Worm (Caenorhabditis elegans) whole organism, L3 larva: ENCODE results near the gene fbxb-24.
A peak's percentile ranks its signal among the peaks of the same experiment; 100 is the strongest.

Experiments used
- ZK546.5 ChIP-seq: sonication (generic microtip); optimal IDR thresholded peaks from 2 replicates; lab custom pipeline; 2017; ENCODE audit warnings: missing biosample characterization, missing genetic modification characterization
- aly-2 ChIP-seq: fragments of 150-350 bp; optimal IDR thresholded peaks from 2 replicates; lab custom pipeline; 2014; ENCODE audit warnings: missing biosample characterization, missing genetic modification characterization
- ama-1 ChIP-seq: fragments of 150-350 bp; optimal IDR thresholded peaks from 2 replicates; lab custom pipeline; 2018
- ceh-28 ChIP-seq: fragments of 150-350 bp; optimal IDR thresholded peaks from 2 replicates; lab custom pipeline; 2014; ENCODE audit warnings: missing biosample characterization, missing genetic modification reagents, missing genetic modification characterization
- ceh-82 ChIP-seq: fragments of 150-350 bp; optimal IDR thresholded peaks from 2 replicates; lab custom pipeline; 2014; ENCODE audit warnings: missing biosample characterization, missing genetic modification characterization
- ceh-9 ChIP-seq: sonication (generic microtip); optimal IDR thresholded peaks from 2 replicates; lab custom pipeline; 2018; ENCODE audit warnings: missing biosample characterization, missing genetic modification characterization
- egl-27 ChIP-seq: sonication (generic microtip); optimal IDR thresholded peaks from 4 replicates; lab custom pipeline; 2017; ENCODE audit warnings: missing biosample characterization, missing genetic modification reagents, missing genetic modification characterization
- egl-5 ChIP-seq: fragments of 150-350 bp; optimal IDR thresholded peaks from 2 replicates; lab custom pipeline; 2017; ENCODE audit warnings: missing biosample characterization, missing genetic modification reagents, missing genetic modification characterization, inconsistent platforms
- elt-1 ChIP-seq: fragments of 150-350 bp; optimal IDR thresholded peaks from 2 replicates; lab custom pipeline; 2014; ENCODE audit warnings: missing biosample characterization, missing genetic modification characterization
- elt-2 ChIP-seq: sonication (generic microtip); optimal IDR thresholded peaks from 2 replicates; lab custom pipeline; 2016; ENCODE audit warnings: missing genetic modification reagents, mild to moderate bottlenecking, missing genetic modification characterization, missing compliant biosample characterization
- eor-1 ChIP-seq, 2 experiments: fragments of 150-350 bp; optimal IDR thresholded peaks; 2 replicates each; lab custom pipeline; 2014 to 2018; ENCODE audit warnings: missing biosample characterization in 2 of 2, missing genetic modification characterization in 2 of 2
- fkh-10 ChIP-seq: sonication (generic microtip); optimal IDR thresholded peaks from 2 replicates; lab custom pipeline; 2017; ENCODE audit warnings: missing biosample characterization, missing genetic modification reagents, missing genetic modification characterization
- fkh-2 ChIP-seq: fragments of 150-350 bp; optimal IDR thresholded peaks from 2 replicates; lab custom pipeline; 2014; ENCODE audit warnings: missing biosample characterization, missing genetic modification reagents, missing genetic modification characterization
- fos-1 ChIP-seq: fragments of 150-350 bp; optimal IDR thresholded peaks from 2 replicates; lab custom pipeline; 2014; ENCODE audit warnings: missing biosample characterization, missing genetic modification characterization
- hmg-11 ChIP-seq: sonication (generic microtip); optimal IDR thresholded peaks from 2 replicates; lab custom pipeline; 2016; ENCODE audit warnings: missing genetic modification characterization, missing compliant biosample characterization
- mml-1 ChIP-seq: fragments of 150-350 bp; sonication (generic microtip); optimal IDR thresholded peaks from 3 replicates; lab custom pipeline; 2014; ENCODE audit warnings: missing biosample characterization, missing genetic modification characterization
- nfya-1 ChIP-seq: sonication (generic microtip); optimal IDR thresholded peaks from 2 replicates; lab custom pipeline; 2017; ENCODE audit warnings: missing genetic modification characterization, mild to moderate bottlenecking, missing compliant biosample characterization, antibody characterized with exemption, moderate library complexity; ENCODE audit not compliant: insufficient read depth
- nhr-11 ChIP-seq: fragments of 150-350 bp; optimal IDR thresholded peaks from 2 replicates; lab custom pipeline; 2014; ENCODE audit warnings: missing biosample characterization, missing genetic modification characterization
- nhr-12 ChIP-seq: fragments of 150-350 bp; optimal IDR thresholded peaks from 2 replicates; lab custom pipeline; 2014; ENCODE audit warnings: missing biosample characterization, missing genetic modification characterization
- nhr-23 ChIP-seq: fragments of 150-350 bp; optimal IDR thresholded peaks from 2 replicates; lab custom pipeline; 2014; ENCODE audit warnings: missing biosample characterization, missing genetic modification reagents, missing genetic modification characterization
- nhr-25 ChIP-seq: sonication (generic microtip); optimal IDR thresholded peaks from 2 replicates; lab custom pipeline; 2017; ENCODE audit warnings: missing biosample characterization, missing genetic modification characterization
- nhr-28 ChIP-seq: fragments of 150-350 bp; optimal IDR thresholded peaks from 2 replicates; lab custom pipeline; 2014; ENCODE audit warnings: missing biosample characterization, missing genetic modification characterization
- nhr-43 ChIP-seq: sonication (generic microtip); optimal IDR thresholded peaks from 2 replicates; lab custom pipeline; 2016; ENCODE audit warnings: mild to moderate bottlenecking, missing genetic modification characterization, missing compliant biosample characterization; ENCODE audit not compliant: poor library complexity, severe bottlenecking
- nhr-76 ChIP-seq: fragments of 150-350 bp; sonication (generic microtip); optimal IDR thresholded peaks from 5 replicates; lab custom pipeline; 2014; ENCODE audit warnings: missing biosample characterization, missing genetic modification characterization
- nhr-77 ChIP-seq: fragments of 150-350 bp; optimal IDR thresholded peaks from 2 replicates; lab custom pipeline; 2014; ENCODE audit warnings: missing biosample characterization, missing genetic modification characterization
- pha-4 ChIP-seq: fragments of 150-350 bp; optimal IDR thresholded peaks from 2 replicates; lab custom pipeline; 2014; ENCODE audit warnings: missing biosample characterization, missing genetic modification reagents, missing genetic modification characterization
- pqm-1 ChIP-seq: fragments of 150-350 bp; optimal IDR thresholded peaks from 2 replicates; lab custom pipeline; 2017; ENCODE audit warnings: missing biosample characterization, missing genetic modification characterization, inconsistent platforms
- sea-2 ChIP-seq: fragments of 150-350 bp; sonication (generic microtip); optimal IDR thresholded peaks from 4 replicates; lab custom pipeline; 2014; ENCODE audit warnings: missing biosample characterization, missing genetic modification reagents, missing genetic modification characterization
- skn-1 ChIP-seq: fragments of 150-350 bp; optimal IDR thresholded peaks from 2 replicates; lab custom pipeline; 2014; ENCODE audit warnings: missing biosample characterization, missing genetic modification characterization
- unc-39 ChIP-seq: sonication (generic microtip); optimal IDR thresholded peaks from 4 replicates; lab custom pipeline; 2017; ENCODE audit warnings: missing biosample characterization, missing genetic modification characterization
- unc-62 ChIP-seq: fragments of 150-350 bp; sonication (generic microtip); optimal IDR thresholded peaks from 4 replicates; lab custom pipeline; 2014; ENCODE audit warnings: missing biosample characterization, missing genetic modification reagents, missing genetic modification characterization
- zag-1 ChIP-seq: fragments of 150-350 bp; optimal IDR thresholded peaks from 2 replicates; lab custom pipeline; 2014; ENCODE audit warnings: missing biosample characterization, missing genetic modification characterization
- ztf-4 ChIP-seq: fragments of 150-350 bp; optimal IDR thresholded peaks from 2 replicates; lab custom pipeline; 2014; ENCODE audit warnings: missing biosample characterization, missing genetic modification characterization

fbxb-24 gene

ce11 chrIII:11946973-11947372, 38.2 kb downstream of the fbxb-24 start, which contains the start of gene Y56A3A.7:
Gene Y56A3A.7 (minus strand): TSS chrIII:11947019.
- TF ChIP-seq sea-2 (GFP tag; lab: Kevin White, UChicago) (no peak), nhr-23 (tag; lab: Kevin White, UChicago) (no peak), unc-62 (GFP tag; lab: Kevin White, UChicago) (no peak), nhr-28 (tag; lab: Kevin White, UChicago) (no peak), ceh-82 (tag; lab: Kevin White, UChicago) (no peak), nfya-1 (peak; percentile 71)
- TF ChIP-seq, all 47 proteins: peak for 1

ce11 chrIII:11947527-11947926, 38.8 kb downstream of the fbxb-24 start:
- TF ChIP-seq ceh-28 (tag; lab: Kevin White, UChicago) (no peak), fkh-2 (tag; lab: Kevin White, UChicago) (no peak), elt-2 (tag; lab: Kevin White, UChicago) (peak; percentile 51), fkh-10 (GFP tag; lab: Kevin White, UChicago) (no peak), nfya-1 (peak; percentile 21), ama-1 (lab: Kevin White, UChicago) (no peak), nhr-28 (tag; lab: Kevin White, UChicago) (no peak), nhr-43 (tag; lab: Kevin White, UChicago) (no peak), nhr-12 (no peak), eor-1 (tag; optimal IDR thresholded peaks at IDR 0.05; lab: Kevin White, UChicago) (no peak), fos-1 (no peak), hmg-11 (peak; percentile 27), pha-4 (tag; lab: Kevin White, UChicago) (peak; percentile 94), pqm-1 (tag; lab: Kevin White, UChicago) (peak; percentile 76), elt-1 (no peak), ceh-9 (no peak), unc-62 (GFP tag; lab: Kevin White, UChicago) (no peak)

ce11 chrIII:11948437-11948836, 39.7 kb downstream of the fbxb-24 start:
- peak; percentile 4 for TF ChIP-seq pha-4 (tag; lab: Kevin White, UChicago)
- no peak for TF ChIP-seq egl-5 (tag; lab: Kevin White, UChicago)
- no peak for TF ChIP-seq skn-1 (tag; lab: Kevin White, UChicago)
- no peak for TF ChIP-seq nhr-25 (tag; lab: Kevin White, UChicago)
- TF ChIP-seq eor-1 (tag; optimal IDR thresholded peaks at IDR 0.05; lab: Kevin White, UChicago): no peak
- TF ChIP-seq pqm-1 (tag; lab: Kevin White, UChicago): peak; percentile 13

ce11 chrIII:11949276-11949879, 40.6 kb downstream of the fbxb-24 start:
- TF ChIP-seq nhr-77 (tag; lab: Kevin White, UChicago) (no peak), nhr-76 (tag; lab: Kevin White, UChicago) (no peak), pqm-1 (tag; lab: Kevin White, UChicago) (peak; percentile 40), zag-1 (no peak), elt-2 (tag; lab: Kevin White, UChicago) (peak; percentile 40), aly-2 (tag; lab: Kevin White, UChicago) (no peak), pha-4 (tag; lab: Kevin White, UChicago) (peak; percentile 37), hmg-11 (no peak), unc-39 (tag; lab: Kevin White, UChicago) (no peak)

ce11 chrIII:11951111-11951510, 42.4 kb downstream of the fbxb-24 start:
- no peak for TF ChIP-seq ZK546.5 (tag; lab: Kevin White, UChicago)
- no peak for TF ChIP-seq mml-1 (tag; lab: Kevin White, UChicago)
- TF ChIP-seq nhr-23 (tag; lab: Kevin White, UChicago): no peak
- TF ChIP-seq elt-2 (tag; lab: Kevin White, UChicago): no peak
- no peak for TF ChIP-seq egl-27
- no peak for TF ChIP-seq sea-2 (GFP tag; lab: Kevin White, UChicago)
- no peak for TF ChIP-seq ztf-4 (tag; lab: Kevin White, UChicago)
- no peak for TF ChIP-seq nhr-28 (tag; lab: Kevin White, UChicago)
- no peak for TF ChIP-seq pqm-1 (tag; lab: Kevin White, UChicago)
- no peak for TF ChIP-seq fkh-2 (tag; lab: Kevin White, UChicago)
- TF ChIP-seq hmg-11: no peak
- TF ChIP-seq nhr-11 (tag; lab: Kevin White, UChicago): no peak
